Fruit fly (Drosophila melanogaster): ENCODE measurements around the gene CG9568.

CG9568 gene

dm6 chr2L:8997285-8997684 lies 13.1 kb upstream of the CG9568 start, which contains the start of the genes alien and CG18661:
Gene alien (minus strand): TSS chr2L:8997379.
Gene CG18661 (plus strand): TSS chr2L:8997605.
- TF ChIP-seq CTCF (optimal IDR thresholded peaks at IDR 0.05) (peak; percentile 16 to 48), CG8478 (optimal IDR thresholded peaks at IDR 0.05) (no peak)

dm6 chr2L:8998237-8998636 lies 12.1 kb upstream of the CG9568 start, which contains the start of gene Try29F:
Gene Try29F (plus strand): TSS chr2L:8998537.
- TF ChIP-seq CG8478 (optimal IDR thresholded peaks at IDR 0.05) (no peak), CTCF (optimal IDR thresholded peaks at IDR 0.05) (no peak)

- no peak for TF ChIP-seq CTCF (optimal IDR thresholded peaks at IDR 0.05)
- TF ChIP-seq CG8478 (optimal IDR thresholded peaks at IDR 0.05): no peak
Observed at dm6 chr2L:9011543-9012238, 1.3 kb downstream of the CG9568 start, which contains the start of gene CG13102. Gene CG13102 (plus strand): TSS chr2L:9012188.

- no peak for TF ChIP-seq CTCF (optimal IDR thresholded peaks at IDR 0.05)
- no peak for TF ChIP-seq CG8478 (optimal IDR thresholded peaks at IDR 0.05)
Observed at dm6 chr2L:9013968-9014367, 3.6 kb downstream of the CG9568 start, which contains the start of gene Rcd-1r. Gene Rcd-1r (minus strand): TSS chr2L:9014068.

- TF ChIP-seq CG8478 (optimal IDR thresholded peaks at IDR 0.05) (no peak), CTCF (optimal IDR thresholded peaks at IDR 0.05) (no peak)
Observed at dm6 chr2L:9019438-9019837, 9.1 kb downstream of the CG9568 start.

dm6 chr2L:9026157-9026556 lies 15.8 kb downstream of the CG9568 start:
- TF ChIP-seq CTCF (optimal IDR thresholded peaks at IDR 0.05) (no peak), CG8478 (optimal IDR thresholded peaks at IDR 0.05) (no peak)

dm6 chr2L:9031736-9032135 lies 21.4 kb downstream of the CG9568 start, which contains the start of gene CG9582:
Gene CG9582 (minus strand): TSS chr2L:9031836.
- no peak for TF ChIP-seq CTCF (optimal IDR thresholded peaks at IDR 0.05)
- TF ChIP-seq CG8478 (optimal IDR thresholded peaks at IDR 0.05): no peak

Data from S2 (cell line).